Fruit fly (Drosophila melanogaster) whole organism: ENCODE measurements around the gene Gug.

Experiments
- CG8478 ChIP-seq: fragments of >200 bp; optimal IDR thresholded peaks from 2 replicates; lab custom pipeline; 2018; ENCODE audit warnings: inconsistent platforms
- Dll ChIP-seq: fragments of >200 bp; optimal IDR thresholded peaks from 2 replicates; lab custom pipeline; 2017
- EcR ChIP-seq, 2 experiments: fragments of >200 bp; optimal IDR thresholded peaks; 2 replicates each; lab custom pipeline; 2017; ENCODE audit warnings: missing biosample characterization in 2 of 2, missing genetic modification characterization in 2 of 2, missing genetic modification reagents in 2 of 2
- pan ChIP-seq: fragments of >200 bp; optimal IDR thresholded peaks from 2 replicates; lab custom pipeline; 2017
- psq ChIP-seq: fragments of >200 bp; optimal IDR thresholded peaks from 2 replicates; lab custom pipeline; 2017
- usp ChIP-seq: fragments of >200 bp; optimal IDR thresholded peaks from 2 replicates; lab custom pipeline; 2017; ENCODE audit warnings: missing biosample characterization, missing genetic modification characterization, mixed read lengths

The Gug gene

dm6 chr3L:8449800-8450690 is at the start of gene Gug:
Gug (plus strand) TSS chr3L:8449922.
- TF ChIP-seq EcR (GFP tag; optimal IDR thresholded peaks at IDR 0.05; lab: Kevin White, UChicago) (no peak), psq (lab: Kevin White, UChicago) (no peak), pan (lab: Kevin White, UChicago) (no peak), usp (no peak), CG8478 (lab: Kevin White, UChicago) (no peak), Dll (lab: Kevin White, UChicago) (no peak)

DNA sequence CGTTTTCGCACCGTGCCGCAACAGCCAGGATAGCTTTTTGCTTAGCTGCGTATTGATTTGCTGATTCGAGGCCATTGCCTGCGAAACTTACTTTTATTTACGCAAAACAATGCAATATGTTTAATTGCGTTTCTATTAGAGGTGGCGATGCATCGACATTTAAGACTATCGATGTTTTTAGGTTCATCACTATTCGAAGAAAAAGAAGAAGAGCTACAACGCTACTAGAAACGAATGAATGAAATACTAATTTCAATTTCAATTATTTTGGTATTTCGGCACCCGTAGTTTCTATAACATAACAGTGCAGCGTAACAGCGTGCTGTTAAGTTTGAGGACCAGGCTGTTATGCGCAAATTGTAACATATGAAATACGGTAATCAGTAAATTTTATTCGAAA is 44.6 kb upstream of the Gug start, which contains the start of the genes Tpt, mkg-p and CG13667:
Gene Tpt (minus strand): TSS at position 155 of the 400 bp plus-strand sequence.
Gene mkg-p (minus strand): TSS at position 155 of the 400 bp plus-strand sequence.
Gene CG13667 (plus strand): TSS at position 332 of the 400 bp plus-strand sequence.
- TF ChIP-seq psq (lab: Kevin White, UChicago) (no peak), CG8478 (lab: Kevin White, UChicago) (no peak), EcR (GFP tag; optimal IDR thresholded peaks at IDR 0.05; lab: Kevin White, UChicago) (no peak), usp (no peak), pan (lab: Kevin White, UChicago) (no peak), Dll (lab: Kevin White, UChicago) (no peak)

dm6 chr3L:8411439-8411897 is 38.3 kb upstream of the Gug start, which contains the start of gene Exo70:
Exo70 (plus strand) TSS chr3L:8411851.
- TF ChIP-seq EcR (GFP tag; optimal IDR thresholded peaks at IDR 0.05; lab: Kevin White, UChicago): no peak
- TF ChIP-seq CG8478 (lab: Kevin White, UChicago): no peak
- TF ChIP-seq Dll (lab: Kevin White, UChicago): no peak
- no peak for TF ChIP-seq psq (lab: Kevin White, UChicago)
- TF ChIP-seq pan (lab: Kevin White, UChicago): no peak
- no peak for TF ChIP-seq usp

- TF ChIP-seq CG8478 (lab: Kevin White, UChicago) (no peak), EcR (GFP tag; optimal IDR thresholded peaks at IDR 0.05; lab: Kevin White, UChicago) (no peak), psq (lab: Kevin White, UChicago) (no peak), Dll (lab: Kevin White, UChicago) (no peak)
These were observed 37.0 kb upstream of the Gug start, which contains the start of the genes Oseg1 and mtrm for dm6 chr3L:8412725-8413124. Oseg1 (minus strand) TSS chr3L:8412825. mtrm (plus strand) TSS chr3L:8413012.

DNA sequence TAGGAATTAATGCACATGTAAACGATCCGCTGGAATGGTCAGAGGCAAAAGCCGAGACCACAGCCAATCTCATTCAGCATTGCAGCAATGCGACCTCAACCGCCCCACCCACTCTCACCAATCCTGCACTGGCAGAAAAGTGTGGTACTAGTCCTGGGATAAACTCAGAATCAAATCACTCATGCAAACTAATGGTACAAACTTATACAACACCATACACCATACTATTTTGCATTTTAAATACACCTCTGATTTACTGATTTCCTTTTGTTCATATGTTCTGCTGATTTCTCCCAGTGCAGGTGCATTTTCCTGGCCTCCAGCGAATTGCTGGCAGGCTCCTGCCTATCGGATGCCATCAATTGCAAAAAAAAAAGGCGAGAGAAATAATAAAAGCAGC is 30.7 kb upstream of the Gug start:
- no peak for TF ChIP-seq pan (lab: Kevin White, UChicago)
- TF ChIP-seq Dll (lab: Kevin White, UChicago): no peak
- TF ChIP-seq usp: no peak

- TF ChIP-seq psq (lab: Kevin White, UChicago): no peak
These were observed 30.0 kb upstream of the Gug start for dm6 chr3L:8419622-8420176.

dm6 chr3L:8421361-8421760 is 28.4 kb upstream of the Gug start:
- TF ChIP-seq usp (no peak), psq (lab: Kevin White, UChicago) (no peak), CG8478 (lab: Kevin White, UChicago) (no peak), Dll (lab: Kevin White, UChicago) (no peak)

- no peak for TF ChIP-seq Dll (lab: Kevin White, UChicago)
- no peak for TF ChIP-seq CG8478 (lab: Kevin White, UChicago)
- no peak for TF ChIP-seq psq (lab: Kevin White, UChicago)
- no peak for TF ChIP-seq pan (lab: Kevin White, UChicago)
- TF ChIP-seq usp: no peak
- no peak for TF ChIP-seq EcR (GFP tag; optimal IDR thresholded peaks at IDR 0.05; lab: Kevin White, UChicago)
These were observed 27.7 kb upstream of the Gug start, which contains the start of gene CG32354 for dm6 chr3L:8421808-8422586. CG32354 (minus strand) TSS chr3L:8422205.

dm6 chr3L:8423156-8423555 is 26.6 kb upstream of the Gug start:
- no peak for TF ChIP-seq pan (lab: Kevin White, UChicago)
- no peak for TF ChIP-seq Dll (lab: Kevin White, UChicago)
- no peak for TF ChIP-seq usp
- TF ChIP-seq psq (lab: Kevin White, UChicago): no peak
- no peak for TF ChIP-seq EcR (GFP tag; optimal IDR thresholded peaks at IDR 0.05; lab: Kevin White, UChicago)
- no peak for TF ChIP-seq CG8478 (lab: Kevin White, UChicago)

DNA sequence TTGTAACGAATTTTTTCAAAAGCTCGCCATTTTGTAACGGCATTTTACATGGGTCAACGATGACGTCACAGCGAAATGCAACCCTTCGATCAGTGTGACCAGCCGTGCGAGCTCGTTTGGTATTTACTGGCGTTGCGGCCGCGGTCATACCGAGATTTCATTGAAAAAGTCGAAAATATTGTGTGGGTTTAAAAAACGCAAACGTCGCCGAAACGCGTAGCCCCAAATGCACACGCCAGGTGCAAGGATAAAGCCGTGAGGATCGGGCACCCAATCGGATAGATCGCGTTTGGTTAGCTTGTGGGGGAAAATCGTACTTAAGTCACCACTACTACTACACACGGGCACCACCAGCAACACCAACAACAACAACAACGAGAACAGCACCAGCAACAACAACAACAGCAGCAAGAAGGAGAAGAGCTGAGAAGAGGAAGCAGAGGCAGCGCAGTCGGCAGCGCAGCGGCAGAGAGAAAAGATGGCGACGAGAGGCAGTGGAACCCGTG is 24.8 kb upstream of the Gug start, which contains the start of gene Cbl:
Gene Cbl (plus strand): TSS at position 124 of the 506 bp plus-strand sequence.
- TF ChIP-seq usp: no peak
- TF ChIP-seq EcR (GFP tag; optimal IDR thresholded peaks at IDR 0.05; lab: Kevin White, UChicago): no peak
- TF ChIP-seq CG8478 (lab: Kevin White, UChicago): no peak
- TF ChIP-seq pan (lab: Kevin White, UChicago): no peak
- TF ChIP-seq Dll (lab: Kevin White, UChicago): no peak
- no peak for TF ChIP-seq psq (lab: Kevin White, UChicago)

DNA sequence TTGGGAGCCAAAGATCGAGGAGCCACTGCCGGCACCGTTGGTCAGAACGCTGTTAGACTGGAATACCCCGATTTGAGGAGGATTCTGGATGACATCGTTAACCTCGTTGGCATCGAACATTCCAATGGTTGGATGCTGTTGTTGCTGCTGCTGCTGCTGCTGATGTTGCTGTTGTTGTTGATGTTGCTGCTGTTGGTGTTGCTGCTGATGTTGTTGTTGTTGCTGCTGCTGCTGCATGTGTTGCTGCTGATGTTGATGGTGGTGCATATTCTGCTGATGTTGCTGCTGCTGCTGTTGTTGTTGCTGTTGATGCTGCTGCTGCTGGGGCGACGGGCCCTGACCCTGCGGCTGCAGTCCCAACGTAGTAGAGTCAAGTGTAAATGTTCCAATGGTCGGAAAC is 12.1 kb upstream of the Gug start:
- TF ChIP-seq psq (lab: Kevin White, UChicago): no peak
